Fruit fly (Drosophila melanogaster) whole organism, embryonic: ENCODE results near the gene Bacc.

Experiments
- Ada2b ChIP-seq: fragments of 200-800 bp; sonication (Bioruptor generic); IDR thresholded peaks from 2 replicates; pipeline ENCODE4 v1.3.6; 2022; ENCODE audit warnings: missing biosample characterization, missing genetic modification characterization
- Neu2 ChIP-seq: fragments of 200-800 bp; sonication (Bioruptor generic); optimal IDR thresholded peaks from 3 replicates; lab custom pipeline; 2016; ENCODE audit warnings: missing biosample characterization, missing genetic modification characterization, borderline replicate concordance
- ham ChIP-seq: fragments of 200-800 bp; sonication (Bioruptor generic); IDR thresholded peaks from 2 replicates; pipeline ENCODE4 v1.3.6; 2022; ENCODE audit warnings: missing biosample characterization, missing genetic modification characterization
- sima ChIP-seq: fragments of 200-800 bp; sonication (Bioruptor generic); optimal IDR thresholded peaks from 2 replicates; lab custom pipeline; 2016; ENCODE audit warnings: missing biosample characterization, missing genetic modification characterization
- sob ChIP-seq: fragments of 200-800 bp; sonication (Bioruptor generic); IDR thresholded peaks from 2 replicates; pipeline ENCODE4 v1.3.6; 2022; ENCODE audit warnings: missing biosample characterization, missing genetic modification characterization

dm6 chr2L:2749144-2749766 is 3.0 kb upstream of the Bacc start:
- TF ChIP-seq sob (GFP tag; lab: Robert Waterston, UW) (no peak), Neu2 (GFP tag; lab: Kevin White, UChicago) (no peak), ham (GFP tag; lab: Robert Waterston, UW) (no peak), Ada2b (GFP tag; lab: Robert Waterston, UW) (no peak), sima (GFP tag; lab: Kevin White, UChicago) (no peak)
